Worm (Caenorhabditis elegans) whole organism, L1 larva: ENCODE measurements around the gene moc-6.

Experiments used
- C16A3.4 ChIP-seq: fragments of 150-350 bp; optimal IDR thresholded peaks from 2 replicates; lab custom pipeline; 2014; ENCODE audit warnings: missing biosample characterization, missing genetic modification characterization
- alr-1 ChIP-seq: fragments of 200-800 bp; sonication (Bioruptor generic); optimal IDR thresholded peaks from 2 replicates; lab custom pipeline; 2018; ENCODE audit warnings: borderline replicate concordance, mild to moderate bottlenecking, missing genetic modification characterization, missing compliant biosample characterization
- ama-1 ChIP-seq: fragments of 150-350 bp; optimal IDR thresholded peaks from 2 replicates; lab custom pipeline; 2014
- ceh-8 ChIP-seq: fragments of 200-800 bp; sonication (Bioruptor generic); optimal IDR thresholded peaks from 2 replicates; lab custom pipeline; 2018; ENCODE audit warnings: mild to moderate bottlenecking, missing genetic modification characterization, moderate library complexity, missing compliant biosample characterization
- ces-1 ChIP-seq: fragments of 150-350 bp; optimal IDR thresholded peaks from 2 replicates; lab custom pipeline; 2014; ENCODE audit warnings: missing biosample characterization, missing genetic modification reagents, missing genetic modification characterization
- elt-2 ChIP-seq: sonication (generic microtip); optimal IDR thresholded peaks from 2 replicates; lab custom pipeline; 2016; ENCODE audit warnings: missing genetic modification characterization, mild to moderate bottlenecking, inconsistent platforms, missing compliant biosample characterization, missing genetic modification reagents
- nhr-28 ChIP-seq: fragments of 150-350 bp; optimal IDR thresholded peaks from 2 replicates; lab custom pipeline; 2014; ENCODE audit warnings: missing biosample characterization, missing genetic modification characterization
- nhr-77 ChIP-seq: fragments of 150-350 bp; optimal IDR thresholded peaks from 2 replicates; lab custom pipeline; 2014; ENCODE audit warnings: missing biosample characterization, missing genetic modification characterization
- pqm-1 ChIP-seq: sonication (generic microtip); optimal IDR thresholded peaks from 3 replicates; lab custom pipeline; 2017; ENCODE audit warnings: missing biosample characterization, missing genetic modification characterization
- sptf-1 ChIP-seq: fragments of 150-350 bp; optimal IDR thresholded peaks from 2 replicates; lab custom pipeline; 2014; ENCODE audit warnings: missing biosample characterization, missing genetic modification characterization
- tbx-2 ChIP-seq: sonication (generic microtip); optimal IDR thresholded peaks from 2 replicates; lab custom pipeline; 2016; ENCODE audit warnings: missing genetic modification characterization, missing compliant biosample characterization

DNA sequence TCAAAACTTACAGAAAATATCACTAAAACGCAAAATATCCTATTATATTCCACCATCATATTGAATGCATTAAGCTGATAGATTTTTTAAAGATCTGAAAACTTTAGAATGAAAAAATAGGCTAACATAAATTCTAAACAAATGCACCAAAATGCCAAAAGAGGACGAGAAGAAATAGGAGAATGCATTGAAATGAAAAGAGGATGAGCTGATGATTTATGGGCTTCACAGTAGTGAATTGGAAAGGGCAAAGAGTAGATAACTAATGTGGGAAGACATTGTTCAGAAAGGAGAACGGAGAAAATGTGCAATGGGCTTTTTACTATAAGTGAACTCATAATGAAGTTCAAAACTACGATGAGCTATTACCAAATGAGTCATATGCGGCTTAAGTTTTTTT, 21.7 kb downstream of the moc-6 start, which contains the start of gene cutl-19:
- TF ChIP-seq nhr-28 (tag; lab: Kevin White, UChicago) (no peak), ama-1 (lab: Kevin White, UChicago) (no peak), tbx-2 (tag; lab: Kevin White, UChicago) (no peak), nhr-77 (tag; lab: Kevin White, UChicago) (no peak), ceh-8 (GFP tag; lab: Kevin White, UChicago) (no peak), sptf-1 (tag; lab: Kevin White, UChicago) (no peak), elt-2 (tag; lab: Kevin White, UChicago) (no peak), alr-1 (tag; lab: Kevin White, UChicago) (no peak), pqm-1 (tag; lab: Kevin White, UChicago) (no peak), ces-1 (GFP tag; lab: Kevin White, UChicago) (no peak), C16A3.4 (tag; lab: Kevin White, UChicago) (no peak)
